Worm (Caenorhabditis elegans) whole organism, mixed stage, embryonic: ENCODE data around the gene K07F5.6.
"Not testable (repeated sequence)": the region's sequence is repeated elsewhere in the genome, so short reads cannot be mapped to it uniquely, and the experiment has no call there.

ENCODE experiments used
- blmp-1 ChIP-seq: fragments of 150-350 bp; optimal IDR thresholded peaks from 2 replicates; lab custom pipeline; 2014; ENCODE audit warnings: missing biosample characterization, missing genetic modification characterization
- ceh-83 ChIP-seq: fragments of 200-800 bp; sonication (Bioruptor generic); optimal IDR thresholded peaks from 2 replicates; lab custom pipeline; 2018; ENCODE audit warnings: mild to moderate bottlenecking, missing genetic modification characterization, missing compliant biosample characterization
- ces-1 ChIP-seq: fragments of 150-350 bp; optimal IDR thresholded peaks from 2 replicates; lab custom pipeline; 2014; ENCODE audit warnings: missing biosample characterization, missing genetic modification reagents, missing genetic modification characterization
- elt-3 ChIP-seq: fragments of 150-350 bp; optimal IDR thresholded peaks from 2 replicates; lab custom pipeline; 2014; ENCODE audit warnings: missing biosample characterization, missing genetic modification characterization
- lin-13 ChIP-seq: fragments of 150-350 bp; optimal IDR thresholded peaks from 2 replicates; lab custom pipeline; 2014; ENCODE audit warnings: missing biosample characterization, missing genetic modification characterization
- lsy-2 ChIP-seq: fragments of 150-350 bp; optimal IDR thresholded peaks from 2 replicates; lab custom pipeline; 2014; ENCODE audit warnings: missing biosample characterization, missing genetic modification characterization
- mep-1 ChIP-seq: fragments of 150-350 bp; optimal IDR thresholded peaks from 2 replicates; lab custom pipeline; 2017; ENCODE audit warnings: missing biosample characterization, missing genetic modification reagents, missing genetic modification characterization, inconsistent platforms
- mls-2 ChIP-seq: sonication (generic microtip); optimal IDR thresholded peaks from 2 replicates; lab custom pipeline; 2016; ENCODE audit warnings: mild to moderate bottlenecking, missing genetic modification characterization, moderate library complexity, missing compliant biosample characterization
- nhr-76 ChIP-seq: sonication (generic microtip); optimal IDR thresholded peaks from 2 replicates; lab custom pipeline; 2017; ENCODE audit warnings: missing biosample characterization, missing genetic modification characterization
- unc-62 ChIP-seq: fragments of 150-350 bp; optimal IDR thresholded peaks from 2 replicates; lab custom pipeline; 2014; ENCODE audit warnings: missing biosample characterization, missing genetic modification reagents, missing genetic modification characterization
- ztf-11 ChIP-seq: fragments of 150-350 bp; optimal IDR thresholded peaks from 2 replicates; lab custom pipeline; 2014; ENCODE audit warnings: missing biosample characterization, missing genetic modification characterization

ce11 chrIV:9894331-9894730, 47.9 kb upstream of the K07F5.6 start, which contains the start of gene msp-77:
- TF ChIP-seq ceh-83; ces-1 (GFP tag; lab: Kevin White, UChicago); unc-62 (GFP tag; lab: Kevin White, UChicago); ztf-11; nhr-76 (tag; lab: Kevin White, UChicago); lsy-2 (tag; lab: Kevin White, UChicago); lin-13 (tag; lab: Kevin White, UChicago); elt-3 (tag; lab: Kevin White, UChicago); mls-2 (tag; lab: Kevin White, UChicago); blmp-1 (tag; lab: Kevin White, UChicago); mep-1 (tag; lab: Kevin White, UChicago): not testable (repeated sequence)
